Worm (Caenorhabditis elegans) whole organism, late embryonic: ENCODE results near the gene msp-81.

ENCODE experiments used
- F13H6.1 ChIP-seq: sonication (generic microtip); optimal IDR thresholded peaks from 2 replicates; lab custom pipeline; 2016; ENCODE audit warnings: missing genetic modification characterization, missing compliant biosample characterization
- K09A11.1 ChIP-seq: sonication (generic microtip); optimal IDR thresholded peaks from 2 replicates; lab custom pipeline; 2017; ENCODE audit warnings: antibody characterized with exemption, mild to moderate bottlenecking, missing genetic modification characterization, missing compliant biosample characterization; ENCODE audit not compliant: insufficient read depth
- T23F11.4 ChIP-seq: fragments of 200-800 bp; sonication (Bioruptor generic); optimal IDR thresholded peaks from 2 replicates; lab custom pipeline; 2018; ENCODE audit warnings: mild to moderate bottlenecking, missing genetic modification characterization, missing compliant biosample characterization
- Y22D7AL.16 ChIP-seq: sonication (generic microtip); optimal IDR thresholded peaks from 2 replicates; lab custom pipeline; 2016; ENCODE audit warnings: missing genetic modification characterization, missing compliant biosample characterization
- ahr-1 ChIP-seq: sonication (generic microtip); optimal IDR thresholded peaks from 2 replicates; lab custom pipeline; 2016; ENCODE audit warnings: missing genetic modification characterization, missing compliant biosample characterization
- ama-1 ChIP-seq: fragments of 150-350 bp; optimal IDR thresholded peaks from 2 replicates; lab custom pipeline; 2014
- ceh-18 ChIP-seq: sonication (generic microtip); optimal IDR thresholded peaks from 2 replicates; lab custom pipeline; 2016; ENCODE audit warnings: missing genetic modification characterization, missing compliant biosample characterization
- ceh-19 ChIP-seq: fragments of 200-800 bp; sonication (Bioruptor generic); optimal IDR thresholded peaks from 2 replicates; lab custom pipeline; 2018; ENCODE audit warnings: mild to moderate bottlenecking, missing genetic modification characterization, missing compliant biosample characterization
- ceh-22 ChIP-seq: sonication (generic microtip); optimal IDR thresholded peaks from 2 replicates; lab custom pipeline; 2017; ENCODE audit warnings: missing biosample characterization, missing genetic modification characterization
- ceh-30 ChIP-seq: fragments of 150-350 bp; optimal IDR thresholded peaks from 2 replicates; lab custom pipeline; 2014; ENCODE audit warnings: missing biosample characterization, missing genetic modification characterization
- ceh-45 ChIP-seq: fragments of 200-800 bp; sonication (Bioruptor generic); IDR thresholded peaks from 2 replicates; pipeline ENCODE4 v1.3.6; 2022; ENCODE audit warnings: missing genetic modification reagents, missing genetic modification characterization, missing compliant biosample characterization
- ceh-48 ChIP-seq: sonication (generic microtip); optimal IDR thresholded peaks from 2 replicates; lab custom pipeline; 2016; ENCODE audit warnings: missing genetic modification characterization, inconsistent platforms, missing compliant biosample characterization
- ceh-6 ChIP-seq: fragments of 200-800 bp; sonication (Bioruptor generic); optimal IDR thresholded peaks from 2 replicates; lab custom pipeline; 2018; ENCODE audit warnings: mild to moderate bottlenecking, missing genetic modification characterization, missing compliant biosample characterization
- che-1 ChIP-seq: sonication (generic microtip); optimal IDR thresholded peaks from 2 replicates; lab custom pipeline; 2016; ENCODE audit warnings: mild to moderate bottlenecking, missing genetic modification characterization, missing compliant biosample characterization
- dmd-4 ChIP-seq: sonication (generic microtip); optimal IDR thresholded peaks from 2 replicates; lab custom pipeline; 2016; ENCODE audit warnings: borderline replicate concordance, missing genetic modification characterization, missing compliant biosample characterization
- elt-4 ChIP-seq: sonication (generic microtip); optimal IDR thresholded peaks from 2 replicates; lab custom pipeline; 2016; ENCODE audit warnings: missing genetic modification characterization, missing compliant biosample characterization
- fax-1 ChIP-seq: sonication (generic microtip); optimal IDR thresholded peaks from 2 replicates; lab custom pipeline; 2016; ENCODE audit warnings: missing genotype, missing genetic modification characterization, missing compliant biosample characterization
- gmeb-2 ChIP-seq: sonication (generic microtip); optimal IDR thresholded peaks from 2 replicates; lab custom pipeline; 2016; ENCODE audit warnings: missing genetic modification characterization, inconsistent platforms, missing compliant biosample characterization
- hlh-30 ChIP-seq: sonication (generic microtip); optimal IDR thresholded peaks from 2 replicates; lab custom pipeline; 2017; ENCODE audit warnings: antibody characterized with exemption, missing genetic modification characterization, missing compliant biosample characterization; ENCODE audit not compliant: insufficient read depth
- lim-6 ChIP-seq: sonication (generic microtip); optimal IDR thresholded peaks from 2 replicates; lab custom pipeline; 2016; ENCODE audit warnings: missing genetic modification characterization, missing compliant biosample characterization
- lin-11 ChIP-seq: fragments of 200-800 bp; sonication (Bioruptor generic); optimal IDR thresholded peaks from 2 replicates; lab custom pipeline; 2018; ENCODE audit warnings: mild to moderate bottlenecking, missing genetic modification characterization, missing compliant biosample characterization
- mec-3 ChIP-seq: sonication (generic microtip); optimal IDR thresholded peaks from 2 replicates; lab custom pipeline; 2016; ENCODE audit warnings: borderline replicate concordance, missing genetic modification characterization, missing compliant biosample characterization
- nfya-1 ChIP-seq: sonication (generic microtip); optimal IDR thresholded peaks from 2 replicates; lab custom pipeline; 2017; ENCODE audit warnings: missing genetic modification characterization, mild to moderate bottlenecking, missing compliant biosample characterization, antibody characterized with exemption, moderate library complexity
- nhr-11 ChIP-seq: fragments of 150-350 bp; optimal IDR thresholded peaks from 2 replicates; lab custom pipeline; 2014; ENCODE audit warnings: missing biosample characterization, missing genetic modification characterization
- odd-2 ChIP-seq: sonication (generic microtip); optimal IDR thresholded peaks from 2 replicates; lab custom pipeline; 2017; ENCODE audit warnings: antibody characterized with exemption, mild to moderate bottlenecking, missing genetic modification characterization, missing compliant biosample characterization
- pat-9 ChIP-seq: fragments of 200-800 bp; sonication (Bioruptor generic); optimal IDR thresholded peaks from 2 replicates; lab custom pipeline; 2018; ENCODE audit warnings: mild to moderate bottlenecking, missing genetic modification characterization, moderate library complexity, missing compliant biosample characterization
- pax-1 ChIP-seq: fragments of 150-350 bp; optimal IDR thresholded peaks from 2 replicates; lab custom pipeline; 2014; ENCODE audit warnings: missing biosample characterization, missing genetic modification characterization
- pha-2 ChIP-seq: sonication (generic microtip); optimal IDR thresholded peaks from 2 replicates; lab custom pipeline; 2017; ENCODE audit warnings: mild to moderate bottlenecking, missing genetic modification characterization, missing compliant biosample characterization
- pha-4 ChIP-seq: fragments of 150-350 bp; optimal IDR thresholded peaks from 2 replicates; lab custom pipeline; 2018; ENCODE audit warnings: missing biosample characterization, missing genetic modification reagents, missing genetic modification characterization
- pros-1 ChIP-seq: fragments of 150-350 bp; optimal IDR thresholded peaks from 2 replicates; lab custom pipeline; 2014; ENCODE audit warnings: missing biosample characterization, missing genetic modification reagents, missing genetic modification characterization
- rnt-1 ChIP-seq: sonication (generic microtip); optimal IDR thresholded peaks from 2 replicates; lab custom pipeline; 2016; ENCODE audit warnings: missing genetic modification characterization, missing compliant biosample characterization
- syd-9 ChIP-seq: sonication (generic microtip); optimal IDR thresholded peaks from 2 replicates; lab custom pipeline; 2016; ENCODE audit warnings: mild to moderate bottlenecking, missing genetic modification characterization, moderate library complexity, missing compliant biosample characterization
- tbx-2 ChIP-seq: sonication (generic microtip); optimal IDR thresholded peaks from 2 replicates; lab custom pipeline; 2016; ENCODE audit warnings: missing genetic modification characterization, missing compliant biosample characterization
- unc-42 ChIP-seq: sonication (generic microtip); optimal IDR thresholded peaks from 2 replicates; lab custom pipeline; 2016; ENCODE audit warnings: missing genotype, missing genetic modification characterization, missing compliant biosample characterization

The msp-81 gene

ce11 chrIV:9869344-9869743 lies 33.1 kb upstream of the msp-81 start:
- no peak for TF ChIP-seq odd-2 (tag; lab: Kevin White, UChicago)
- TF ChIP-seq pha-4 (tag; lab: Kevin White, UChicago), result no peak
- TF ChIP-seq hlh-30, result no peak
- TF ChIP-seq ceh-19 (GFP tag; lab: Kevin White, UChicago), result no peak
- no peak for TF ChIP-seq unc-42 (tag; lab: Kevin White, UChicago)
- TF ChIP-seq dmd-4 (tag; lab: Kevin White, UChicago), result no peak
- no peak for TF ChIP-seq ceh-6 (GFP tag; lab: Kevin White, UChicago)
- TF ChIP-seq tbx-2, result no peak
- no peak for TF ChIP-seq lin-11 (tag; lab: Kevin White, UChicago)
- TF ChIP-seq ceh-30 (tag; lab: Kevin White, UChicago), result no peak
- no peak for TF ChIP-seq pax-1
- TF ChIP-seq pat-9, result no peak
- TF ChIP-seq F13H6.1 (tag; lab: Kevin White, UChicago), result no peak

- TF ChIP-seq unc-42 (tag; lab: Kevin White, UChicago), result no peak
These were observed 31.7 kb upstream of the msp-81 start for ce11 chrIV:9867915-9868314.

- TF ChIP-seq T23F11.4 (GFP tag; lab: Kevin White, UChicago), result no peak
- TF ChIP-seq nhr-11, result no peak
- no peak for TF ChIP-seq mec-3
- TF ChIP-seq ceh-45, result no peak
- no peak for TF ChIP-seq che-1 (tag; lab: Kevin White, UChicago)
- TF ChIP-seq pha-2, result no peak
- TF ChIP-seq K09A11.1 (tag; lab: Kevin White, UChicago), result no peak
- TF ChIP-seq F13H6.1 (tag; lab: Kevin White, UChicago), result no peak
- no peak for TF ChIP-seq pha-4 (tag; lab: Kevin White, UChicago)
- TF ChIP-seq Y22D7AL.16 (tag; lab: Kevin White, UChicago), result no peak
- no peak for TF ChIP-seq ceh-22
- no peak for TF ChIP-seq lim-6 (tag; lab: Kevin White, UChicago)
- TF ChIP-seq syd-9, result no peak
- no peak for TF ChIP-seq ahr-1 (tag; lab: Kevin White, UChicago)
- no peak for TF ChIP-seq elt-4 (tag; lab: Kevin White, UChicago)
- TF ChIP-seq ceh-48, result no peak
- TF ChIP-seq rnt-1 (tag; lab: Kevin White, UChicago), result no peak
- TF ChIP-seq, all 69 proteins: peak for 0
These were observed 30.6 kb upstream of the msp-81 start for ce11 chrIV:9866865-9867264.

ce11 chrIV:9864778-9865177 lies 28.6 kb upstream of the msp-81 start, which contains the start of the genes K07F5.15 and K07F5.22:
TSS of gene K07F5.15 (plus strand) at chrIV:9865078.
TSS of gene K07F5.22 (plus strand) at chrIV:9865078.
- TF ChIP-seq gmeb-2 (tag; lab: Kevin White, UChicago), result no peak
- no peak for TF ChIP-seq fax-1 (tag; lab: Kevin White, UChicago)
- no peak for TF ChIP-seq pros-1 (tag; lab: Kevin White, UChicago)
- TF ChIP-seq nfya-1 (tag; lab: Kevin White, UChicago), result no peak
- TF ChIP-seq, all 69 proteins: peak for 0

ce11 chrIV:9863817-9864216 lies 27.6 kb upstream of the msp-81 start, which contains the start of gene K07F5.16:
TSS of gene K07F5.16 (plus strand) at chrIV:9864117.
- no peak for TF ChIP-seq ceh-18 (tag; lab: Kevin White, UChicago)
- TF ChIP-seq ama-1, result no peak
- TF ChIP-seq ceh-30 (tag; lab: Kevin White, UChicago), result no peak
- no peak for TF ChIP-seq T23F11.4 (GFP tag; lab: Kevin White, UChicago)
- TF ChIP-seq, all 69 proteins: peak for 0
